Worm (Caenorhabditis elegans): ENCODE results near the gene F41C3.1.

- TF ChIP-seq pag-3 (tag; optimal IDR thresholded peaks at IDR 0.05; ENCODE audit: borderline replicate concordance) (no peak), che-1 (tag; optimal IDR thresholded peaks at IDR 0.05) (no peak), tbx-2 (tag; optimal IDR thresholded peaks at IDR 0.05) (no peak)
These were observed 10.4 kb upstream of the F41C3.1 start, which contains the start of gene acs-11 for ce11 chrII:4741527-4742187.
